Fruit fly (Drosophila melanogaster): Measurements from ENCODE around the gene rumi.

The rumi gene

dm6 chr3R:22748956-22749355 is 1.4 kb downstream of the rumi start, which contains the start of gene CG31139:
Gene CG31139 (minus strand): TSS chr3R:22749056.
- TF ChIP-seq Dll (optimal IDR thresholded peaks at IDR 0.05) = no peak
- no peak for TF ChIP-seq usp (GFP tag; optimal IDR thresholded peaks at IDR 0.05)
- no peak for TF ChIP-seq psq (optimal IDR thresholded peaks at IDR 0.05)
- no peak for TF ChIP-seq EcR (GFP tag; optimal IDR thresholded peaks at IDR 0.05)
- TF ChIP-seq CG8478 (optimal IDR thresholded peaks at IDR 0.05) = no peak
- no peak for TF ChIP-seq pan (optimal IDR thresholded peaks at IDR 0.05)

dm6 chr3R:22747423-22748090 is 2.8 kb downstream of the rumi start, which contains the start of gene CG17141:
Gene CG17141 (minus strand): TSS chr3R:22747599.
- TF ChIP-seq psq (optimal IDR thresholded peaks at IDR 0.05) (no peak), usp (GFP tag; optimal IDR thresholded peaks at IDR 0.05) (no peak), CG8478 (optimal IDR thresholded peaks at IDR 0.05) (no peak)

- no peak for TF ChIP-seq Dll (optimal IDR thresholded peaks at IDR 0.05)
- no peak for TF ChIP-seq pan (optimal IDR thresholded peaks at IDR 0.05)
- no peak for TF ChIP-seq CG8478 (optimal IDR thresholded peaks at IDR 0.05)
- no peak for TF ChIP-seq EcR (GFP tag; optimal IDR thresholded peaks at IDR 0.05)
- TF ChIP-seq psq (optimal IDR thresholded peaks at IDR 0.05) = no peak
- no peak for TF ChIP-seq usp (GFP tag; optimal IDR thresholded peaks at IDR 0.05)
Observed at dm6 chr3R:22745432-22745831, 5.0 kb downstream of the rumi start, which contains the start of the genes vret and HP1c. Gene vret (minus strand): TSS chr3R:22745581. Gene HP1c (plus strand): TSS chr3R:22745620.

dm6 chr3R:22740930-22741329 is 9.5 kb downstream of the rumi start, which contains the start of the genes Dcr-1 and CG6985:
Gene Dcr-1 (minus strand): TSS chr3R:22741091.
Gene CG6985 (plus strand): TSS chr3R:22741150.
- no peak for TF ChIP-seq Dll (optimal IDR thresholded peaks at IDR 0.05)
- TF ChIP-seq CG8478 (optimal IDR thresholded peaks at IDR 0.05) = no peak
- TF ChIP-seq pan (optimal IDR thresholded peaks at IDR 0.05) = no peak
- TF ChIP-seq usp (GFP tag; optimal IDR thresholded peaks at IDR 0.05) = no peak
- no peak for TF ChIP-seq EcR (GFP tag; optimal IDR thresholded peaks at IDR 0.05)
- TF ChIP-seq psq (optimal IDR thresholded peaks at IDR 0.05) = no peak

- TF ChIP-seq psq (optimal IDR thresholded peaks at IDR 0.05) (no peak), EcR (GFP tag; optimal IDR thresholded peaks at IDR 0.05) (no peak), usp (GFP tag; optimal IDR thresholded peaks at IDR 0.05) (no peak), pan (optimal IDR thresholded peaks at IDR 0.05) (no peak), CG8478 (optimal IDR thresholded peaks at IDR 0.05) (no peak), Dll (optimal IDR thresholded peaks at IDR 0.05) (no peak)
Observed at dm6 chr3R:22733751-22734150, 16.6 kb downstream of the rumi start, which contains the start of gene Takl2. Gene Takl2 (minus strand): TSS chr3R:22733851.

- TF ChIP-seq pan (optimal IDR thresholded peaks at IDR 0.05) = no peak
Observed at dm6 chr3R:22732995-22733394, 17.4 kb downstream of the rumi start.

dm6 chr3R:22727857-22728256 is 22.5 kb downstream of the rumi start:
- TF ChIP-seq CG8478 (optimal IDR thresholded peaks at IDR 0.05) (no peak), EcR (GFP tag; optimal IDR thresholded peaks at IDR 0.05) (no peak), pan (optimal IDR thresholded peaks at IDR 0.05) (no peak), usp (GFP tag; optimal IDR thresholded peaks at IDR 0.05) (no peak), psq (optimal IDR thresholded peaks at IDR 0.05) (no peak), Dll (optimal IDR thresholded peaks at IDR 0.05) (no peak)

- no peak for TF ChIP-seq usp (GFP tag; optimal IDR thresholded peaks at IDR 0.05)
Observed at dm6 chr3R:22727456-22727833, 23.0 kb downstream of the rumi start.

- TF ChIP-seq pan (optimal IDR thresholded peaks at IDR 0.05) (no peak), usp (GFP tag; optimal IDR thresholded peaks at IDR 0.05) (no peak), EcR (GFP tag; optimal IDR thresholded peaks at IDR 0.05) (no peak), CG8478 (optimal IDR thresholded peaks at IDR 0.05) (no peak), Dll (optimal IDR thresholded peaks at IDR 0.05) (no peak), psq (optimal IDR thresholded peaks at IDR 0.05) (no peak)
Observed at dm6 chr3R:22726771-22727455, 23.5 kb downstream of the rumi start, which contains the start of gene CG45049. Gene CG45049 (plus strand): TSS chr3R:22726967.

- TF ChIP-seq EcR (GFP tag; optimal IDR thresholded peaks at IDR 0.05) (no peak), pan (optimal IDR thresholded peaks at IDR 0.05) (no peak), psq (optimal IDR thresholded peaks at IDR 0.05) (no peak), usp (GFP tag; optimal IDR thresholded peaks at IDR 0.05) (no peak), CG8478 (optimal IDR thresholded peaks at IDR 0.05) (no peak), Dll (optimal IDR thresholded peaks at IDR 0.05) (no peak)
Observed at dm6 chr3R:22726031-22726770, 24.2 kb downstream of the rumi start, which contains the start of gene RNF220. Gene RNF220 (minus strand): TSS chr3R:22726414.

- TF ChIP-seq Dll (optimal IDR thresholded peaks at IDR 0.05) = no peak
- TF ChIP-seq CG8478 (optimal IDR thresholded peaks at IDR 0.05) = no peak
- TF ChIP-seq psq (optimal IDR thresholded peaks at IDR 0.05) = no peak
- no peak for TF ChIP-seq usp (GFP tag; optimal IDR thresholded peaks at IDR 0.05)
- no peak for TF ChIP-seq pan (optimal IDR thresholded peaks at IDR 0.05)
- no peak for TF ChIP-seq EcR (GFP tag; optimal IDR thresholded peaks at IDR 0.05)
Observed at dm6 chr3R:22724149-22724973, 26.0 kb downstream of the rumi start, which contains the start of gene Irp-1A. Gene Irp-1A (minus strand): TSS chr3R:22724587.

Measured in whole organism.